Worm (Caenorhabditis elegans) whole organism, L4/young adult: ENCODE measurements around the gene ufbp-1.
A peak's percentile ranks its signal among the peaks of the same experiment; 100 is the strongest.

Source experiments
- W03F9.2 ChIP-seq: fragments of 150-350 bp; optimal IDR thresholded peaks from 2 replicates; lab custom pipeline; 2014; ENCODE audit warnings: missing biosample characterization, missing genetic modification characterization
- dao-5 ChIP-seq: sonication (generic microtip); optimal IDR thresholded peaks from 2 replicates; lab custom pipeline; 2016; ENCODE audit warnings: missing genotype, missing genetic modification characterization, moderate library complexity, missing compliant biosample characterization
- him-1 ChIP-seq: sonication (generic microtip); optimal IDR thresholded peaks from 2 replicates; lab custom pipeline; 2016; ENCODE audit warnings: missing genotype, missing genetic modification reagents, missing genetic modification characterization, missing compliant biosample characterization

ufbp-1 gene

DNA sequence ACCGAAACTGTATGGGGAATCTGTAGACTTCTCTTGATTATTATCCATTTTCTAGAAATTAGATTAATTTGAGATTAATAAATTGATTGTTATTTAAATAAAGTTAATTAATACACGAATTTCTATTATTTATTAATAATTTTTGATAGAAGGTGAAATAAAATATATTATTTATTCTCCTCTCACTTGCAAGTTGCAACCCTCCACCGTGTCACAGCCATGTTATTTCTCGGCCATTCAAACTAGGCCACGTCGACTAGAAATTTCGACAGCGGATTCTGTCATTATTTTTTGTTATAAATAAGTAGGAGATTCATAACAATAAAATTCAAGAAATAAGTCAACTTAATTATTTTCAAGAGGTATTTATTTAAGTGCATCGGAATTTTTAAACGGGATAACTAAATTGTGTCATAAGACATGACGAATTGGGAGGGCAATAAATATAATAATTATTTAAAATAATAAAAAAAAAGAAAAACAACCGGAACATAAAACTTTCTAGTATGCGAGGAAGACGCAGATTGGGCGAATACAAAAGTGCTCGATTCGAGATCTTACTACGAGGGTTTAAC lies at the start of gene ufbp-1:
ufbp-1 (minus strand) TSS at position 51 of the 575 bp plus-strand sequence.
- TF ChIP-seq dao-5 (tag; lab: Kevin White, UChicago) = no peak
- peak; percentile 91 for TF ChIP-seq W03F9.2 (tag; lab: Kevin White, UChicago)

DNA sequence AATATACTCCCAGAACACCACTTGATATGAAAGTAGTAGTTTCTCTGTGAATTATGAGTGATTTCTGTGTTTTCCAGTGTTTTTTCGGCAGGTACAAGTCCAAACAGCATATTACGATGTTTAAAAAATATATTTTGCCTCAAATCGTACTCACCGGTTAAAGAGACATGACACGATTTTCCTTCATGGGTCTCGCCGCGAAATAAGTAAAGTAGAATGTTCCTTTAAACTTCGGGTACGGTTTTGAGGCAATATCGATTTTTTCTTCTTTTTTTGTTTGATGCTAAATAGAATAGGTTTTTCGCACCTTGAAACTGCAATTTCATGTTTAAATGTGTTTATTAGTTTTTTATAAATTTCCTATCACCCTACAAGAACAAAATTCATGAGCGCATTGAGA lies 48.5 kb upstream of the ufbp-1 start:
- TF ChIP-seq W03F9.2 (tag; lab: Kevin White, UChicago) = no peak
- TF ChIP-seq dao-5 (tag; lab: Kevin White, UChicago) = no peak
- no peak for TF ChIP-seq him-1

DNA sequence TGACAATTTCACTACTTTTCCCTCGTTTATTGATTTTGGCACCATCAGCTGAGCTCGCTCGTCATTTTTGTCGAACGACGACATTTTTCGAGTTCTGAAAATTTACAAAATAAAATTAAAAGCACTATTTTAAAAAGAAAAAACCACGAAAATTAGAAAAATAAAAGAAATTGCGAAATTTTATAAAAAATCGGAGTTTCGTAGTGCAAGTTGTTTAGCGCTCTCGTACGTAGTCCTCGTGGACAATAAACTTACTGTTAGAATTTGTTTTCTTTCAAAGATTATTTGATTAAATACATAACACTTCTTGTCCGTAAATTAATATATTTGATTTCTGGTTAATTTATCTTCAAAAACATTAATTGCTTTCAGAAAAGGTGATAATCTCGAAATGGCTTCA lies 46.8 kb upstream of the ufbp-1 start, which contains the start of the genes ess-2 and F42H10.2:
ess-2 (minus strand) TSS at position 99 of the 400 bp plus-strand sequence.
F42H10.2 (plus strand) TSS at position 367 of the 400 bp plus-strand sequence.
- no peak for TF ChIP-seq him-1
- TF ChIP-seq W03F9.2 (tag; lab: Kevin White, UChicago) = no peak
- TF ChIP-seq dao-5 (tag; lab: Kevin White, UChicago) = no peak

DNA sequence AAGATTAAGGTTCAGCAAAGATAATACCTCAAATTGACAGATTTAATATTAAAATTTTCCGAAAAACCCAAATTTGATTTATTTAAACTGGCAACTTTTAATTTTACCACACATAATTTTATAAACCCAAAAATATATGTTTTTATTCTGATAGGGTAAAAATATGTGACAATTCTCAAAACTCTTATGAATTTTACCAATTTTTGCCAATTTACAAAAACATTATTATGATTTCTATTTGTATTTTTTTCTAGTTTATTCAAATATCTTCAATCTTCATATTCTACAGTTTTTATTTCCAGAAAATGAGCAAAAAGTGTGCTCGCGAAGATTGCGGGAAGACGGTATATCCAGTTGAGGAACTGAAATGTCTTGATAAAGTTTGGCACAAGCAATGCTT lies 40.4 kb upstream of the ufbp-1 start, which contains the start of gene F42H10.3:
F42H10.3 (plus strand) TSS at position 301 of the 400 bp plus-strand sequence.
- no peak for TF ChIP-seq dao-5 (tag; lab: Kevin White, UChicago)
- TF ChIP-seq W03F9.2 (tag; lab: Kevin White, UChicago) = no peak
- TF ChIP-seq him-1 = no peak

DNA sequence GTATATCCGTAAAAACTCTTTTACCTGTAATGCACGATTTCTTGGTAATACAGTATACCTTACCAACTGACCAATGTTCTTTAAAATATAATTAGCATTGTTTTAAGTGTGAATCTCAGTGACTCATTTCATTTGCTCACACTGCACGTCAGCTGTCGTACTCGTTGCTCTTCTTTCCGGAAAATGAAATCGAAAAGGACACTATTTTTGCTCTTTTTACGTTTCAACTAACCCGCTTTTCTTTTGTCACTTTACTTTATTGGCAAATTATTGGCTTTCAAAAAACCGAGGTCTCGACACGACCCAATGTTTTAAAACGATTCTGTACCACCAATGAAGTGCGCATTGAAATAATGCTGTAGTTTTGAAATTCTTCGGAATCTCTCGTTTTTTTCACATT lies 36.9 kb upstream of the ufbp-1 start, which contains the start of gene F42H10.6:
F42H10.6 (minus strand) TSS at position 101 of the 400 bp plus-strand sequence.
- TF ChIP-seq him-1 (no peak), dao-5 (tag; lab: Kevin White, UChicago) (no peak), W03F9.2 (tag; lab: Kevin White, UChicago) (no peak)

DNA sequence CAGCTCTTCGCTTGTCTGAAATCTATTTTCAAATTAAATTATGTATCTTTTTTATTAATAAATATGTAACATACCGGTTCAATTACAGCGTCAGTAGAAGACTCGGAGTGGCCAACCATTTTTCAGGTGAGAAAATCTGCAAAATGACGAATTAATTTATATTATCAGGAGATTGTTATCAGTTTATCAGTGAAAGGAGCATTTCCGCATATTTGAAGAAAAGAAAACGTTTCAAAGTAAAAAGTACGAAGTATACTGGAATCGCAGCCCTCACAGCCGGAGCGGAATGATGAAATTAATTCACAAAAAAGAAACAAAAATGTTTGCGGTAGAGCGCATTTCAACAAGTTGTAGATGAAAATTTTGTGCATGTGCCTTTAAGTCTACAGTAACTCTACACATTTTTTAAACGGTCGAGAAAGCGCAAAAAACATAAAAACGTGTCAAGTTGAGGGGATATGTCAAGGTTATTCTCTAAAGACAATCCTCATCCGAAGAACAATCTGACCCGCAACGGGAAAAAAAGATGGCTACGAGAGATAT lies 36.0 kb upstream of the ufbp-1 start:
- TF ChIP-seq W03F9.2 (tag; lab: Kevin White, UChicago) (no peak), dao-5 (tag; lab: Kevin White, UChicago) (no peak), him-1 (no peak)

DNA sequence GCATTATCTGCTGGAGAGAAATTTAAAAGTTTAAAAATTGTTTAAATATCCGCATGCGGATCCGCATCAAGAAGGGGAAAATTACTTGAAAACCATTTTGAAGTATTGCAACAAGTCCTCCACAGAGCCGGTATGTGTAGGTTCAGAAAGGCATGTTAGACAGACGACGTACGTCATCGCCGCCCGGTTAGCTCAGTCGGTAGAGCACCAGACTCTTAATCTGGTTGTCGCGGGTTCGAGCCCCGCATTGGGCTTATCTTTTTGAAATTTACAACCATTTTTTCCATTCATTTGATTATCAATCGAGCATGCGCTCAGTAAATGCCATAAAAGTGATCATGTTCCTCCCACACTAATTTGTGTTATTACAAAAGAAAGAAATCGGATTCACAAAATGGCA lies 29.9 kb upstream of the ufbp-1 start:
- TF ChIP-seq dao-5 (tag; lab: Kevin White, UChicago) (no peak), him-1 (no peak), W03F9.2 (tag; lab: Kevin White, UChicago) (no peak)

DNA sequence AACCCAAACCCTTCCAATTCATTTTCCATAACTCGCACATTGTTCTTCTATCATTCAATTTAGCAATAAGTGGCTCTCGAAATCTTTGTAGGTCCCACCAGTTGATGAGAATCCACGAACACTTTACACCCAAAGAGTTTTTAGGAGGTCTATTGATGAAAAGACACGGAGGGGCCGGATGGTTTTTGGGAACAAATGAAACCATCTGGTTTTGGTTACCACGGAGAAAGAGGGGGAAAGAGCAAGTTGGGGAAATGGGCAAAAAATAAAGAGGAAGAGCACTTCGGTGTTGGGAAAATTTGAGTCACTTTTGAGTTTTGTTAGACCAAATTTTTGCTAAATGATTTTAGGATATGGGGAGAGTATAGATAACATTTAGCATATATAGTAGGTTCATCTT lies 24.1 kb upstream of the ufbp-1 start:
- TF ChIP-seq him-1 (no peak), W03F9.2 (tag; lab: Kevin White, UChicago) (no peak), dao-5 (tag; lab: Kevin White, UChicago) (no peak)

DNA sequence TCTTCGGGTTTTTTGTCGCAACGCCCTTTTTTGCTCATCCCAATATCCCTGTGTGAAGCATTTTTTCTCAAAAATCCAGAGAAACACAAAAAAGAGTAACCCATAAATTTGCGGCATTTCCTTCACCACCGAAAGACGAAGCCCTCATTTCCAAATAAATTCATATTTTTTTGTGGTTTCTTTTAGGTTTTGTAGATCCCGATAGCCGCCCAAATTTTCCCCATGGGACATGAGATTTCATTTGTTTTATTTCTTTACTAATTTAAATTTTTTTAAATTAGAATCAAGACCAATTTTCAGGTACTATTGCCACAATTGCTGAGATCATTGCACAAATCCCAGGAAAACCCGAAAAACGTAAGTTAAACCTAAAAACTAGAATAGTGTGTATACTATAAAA lies 23.3 kb upstream of the ufbp-1 start, which contains the start of gene mig-39:
mig-39 (plus strand) TSS at position 301 of the 400 bp plus-strand sequence.
- no peak for TF ChIP-seq him-1
- TF ChIP-seq dao-5 (tag; lab: Kevin White, UChicago) = no peak
- TF ChIP-seq W03F9.2 (tag; lab: Kevin White, UChicago) = no peak

DNA sequence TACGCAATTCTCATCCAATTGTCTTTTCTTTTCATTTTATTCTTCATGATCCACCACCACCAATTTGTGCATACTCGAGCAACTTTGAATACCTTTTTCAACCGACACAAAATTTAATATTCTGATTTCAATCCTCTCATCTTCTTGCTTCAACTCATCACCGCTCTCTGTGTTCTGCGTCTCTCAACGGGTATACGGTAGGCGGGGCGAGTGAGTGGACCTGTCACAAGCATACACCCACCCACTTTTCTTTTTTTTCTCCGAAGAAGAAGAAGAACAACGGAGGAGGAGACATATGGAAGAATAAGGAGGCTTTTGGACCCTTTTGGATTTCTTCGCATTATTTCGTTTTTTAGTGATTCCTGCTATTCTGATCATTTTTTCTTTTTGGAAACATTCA lies 18.0 kb upstream of the ufbp-1 start:
- TF ChIP-seq dao-5 (tag; lab: Kevin White, UChicago) (no peak), him-1 (no peak), W03F9.2 (tag; lab: Kevin White, UChicago) (no peak)

DNA sequence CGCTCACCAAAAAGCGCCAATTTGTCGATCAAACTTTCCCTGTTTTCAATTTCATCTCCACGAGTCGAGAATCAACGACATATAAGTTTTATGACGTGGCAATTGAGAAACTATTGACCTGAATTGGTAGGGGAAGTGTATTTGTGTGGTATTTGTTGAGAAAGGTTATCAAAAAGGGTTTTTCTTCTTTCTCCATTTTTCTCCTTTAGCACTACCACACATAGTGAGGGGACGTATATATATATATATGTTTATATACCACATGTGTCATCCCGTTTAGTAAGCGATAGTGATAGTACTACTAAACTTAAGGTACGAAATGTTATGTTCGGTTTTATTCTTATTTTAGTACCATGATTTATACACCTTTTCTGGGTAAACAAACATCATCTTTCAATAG lies 14.2 kb upstream of the ufbp-1 start:
- TF ChIP-seq W03F9.2 (tag; lab: Kevin White, UChicago) = no peak
- no peak for TF ChIP-seq him-1
- TF ChIP-seq dao-5 (tag; lab: Kevin White, UChicago) = no peak

DNA sequence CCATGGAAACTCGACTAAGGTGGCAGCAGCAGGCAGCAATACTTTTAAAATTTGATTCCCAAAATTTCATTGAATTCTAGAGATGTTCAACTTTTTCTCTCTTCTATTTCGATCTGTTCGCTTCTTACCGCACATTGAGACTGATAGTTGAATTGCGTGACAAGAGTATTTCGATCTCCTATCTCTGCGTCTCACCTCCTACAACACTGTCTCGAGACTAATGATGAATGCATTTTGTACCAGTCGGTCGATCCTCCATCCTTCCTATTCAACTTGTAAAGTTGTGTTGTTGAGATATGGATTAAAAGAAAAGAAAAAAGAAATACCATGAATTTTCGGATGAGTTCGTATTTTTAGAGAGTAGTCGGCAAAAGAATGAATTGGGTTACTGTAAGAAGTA lies 7.8 kb upstream of the ufbp-1 start:
- TF ChIP-seq W03F9.2 (tag; lab: Kevin White, UChicago) (no peak), dao-5 (tag; lab: Kevin White, UChicago) (no peak), him-1 (no peak)

DNA sequence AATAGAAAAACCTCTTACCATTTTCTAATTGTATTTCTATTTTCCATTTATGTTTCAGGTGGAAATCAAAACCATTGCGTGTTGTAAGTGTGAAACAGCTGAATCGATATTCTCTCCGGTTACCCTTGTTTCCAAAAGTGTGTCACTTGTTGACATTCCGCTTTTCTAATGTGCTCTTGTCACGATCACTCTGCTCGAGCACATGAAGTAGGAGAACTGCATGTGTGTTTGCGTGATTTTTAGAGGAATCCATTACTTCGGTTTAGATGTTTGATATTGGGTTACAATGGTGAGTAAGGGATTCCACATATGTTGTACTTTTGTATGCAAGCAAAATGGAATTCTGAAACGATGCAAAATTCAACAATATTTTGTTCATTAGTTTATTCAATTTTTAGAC lies 7.1 kb upstream of the ufbp-1 start:
- no peak for TF ChIP-seq dao-5 (tag; lab: Kevin White, UChicago)

DNA sequence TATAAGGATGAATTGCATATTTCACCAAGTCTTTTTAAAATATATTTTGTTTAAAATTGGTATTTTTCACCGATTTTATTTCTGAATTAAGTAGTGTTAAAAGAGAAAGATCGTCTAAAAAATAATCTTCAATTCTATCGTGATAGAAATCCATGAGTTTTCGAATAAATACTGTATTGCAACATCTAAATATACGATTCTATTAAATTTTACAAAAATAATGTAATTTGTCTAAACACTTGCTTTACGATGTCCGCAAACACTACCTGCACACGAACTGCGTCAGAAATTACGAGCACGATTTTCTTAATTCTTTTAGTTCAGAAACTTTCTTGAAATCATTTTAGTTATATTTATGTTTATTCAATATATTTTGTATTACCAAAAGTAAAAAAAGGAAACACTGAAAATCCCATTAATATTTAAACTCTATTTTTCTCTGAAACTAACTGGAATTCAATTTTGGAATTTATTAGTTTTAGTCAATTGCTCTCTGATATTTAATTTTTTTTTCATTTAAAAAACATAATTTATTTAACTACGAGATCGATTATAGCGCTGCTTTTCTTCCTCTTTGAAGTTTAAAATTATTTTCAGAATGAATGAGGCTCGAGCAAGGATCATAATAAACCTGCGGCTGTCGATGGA lies 5.9 kb upstream of the ufbp-1 start, which contains the start of gene mrpl-32:
mrpl-32 (plus strand) TSS at position 598 of the 648 bp plus-strand sequence.
- no peak for TF ChIP-seq dao-5 (tag; lab: Kevin White, UChicago)
- TF ChIP-seq W03F9.2 (tag; lab: Kevin White, UChicago) = peak; percentile 61
